Fruit fly (Drosophila melanogaster): ENCODE data around the gene CG16989.

The CG16989 gene

DNA sequence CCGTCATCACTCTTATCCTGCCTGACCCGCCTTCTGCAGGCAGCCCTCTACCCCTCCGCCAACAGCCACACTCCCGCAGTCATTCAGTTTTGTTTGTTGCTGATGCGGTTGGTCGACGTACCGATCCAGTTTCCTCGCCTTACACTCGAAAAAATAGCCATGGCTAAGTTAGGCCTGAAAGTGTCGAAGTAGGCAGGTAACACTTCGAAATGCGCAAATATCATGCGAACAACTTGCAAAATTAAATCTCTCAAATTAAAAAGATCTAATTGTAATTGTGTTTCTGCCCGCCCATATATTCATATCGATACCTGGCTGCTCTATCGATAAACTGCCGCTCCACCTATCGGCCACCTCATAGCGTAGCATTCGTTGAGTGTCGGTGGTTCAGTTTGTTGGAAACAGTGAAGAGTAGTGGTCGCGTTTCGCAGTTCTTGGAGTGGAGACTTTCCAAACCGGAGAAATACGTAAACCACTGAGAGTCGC is 23.3 kb upstream of the CG16989 start, which contains the start of gene fz3 (continued):
- TF ChIP-seq CG14965 (GFP tag; optimal IDR thresholded peaks at IDR 0.05; ENCODE audit: borderline replicate concordance) (no peak), Trl (optimal IDR thresholded peaks at IDR 0.05) (no peak), Trl (GFP tag; optimal IDR thresholded peaks at IDR 0.05) (no peak), dati (GFP tag; IDR thresholded peaks at IDR 0.05) (no peak), CG1024 (GFP tag; IDR thresholded peaks at IDR 0.05) (no peak), unc-4 (GFP tag; IDR thresholded peaks at IDR 0.05; ENCODE audit: partially characterized antibody) (peak; percentile 88), stwl (tag; optimal IDR thresholded peaks at IDR 0.05) (peak; percentile 72), Mes4 (GFP tag; optimal IDR thresholded peaks at IDR 0.05) (no peak), Dek (tag; optimal IDR thresholded peaks at IDR 0.05) (no peak), CG30403 (GFP tag; optimal IDR thresholded peaks at IDR 0.05) (no peak), CG13123 (GFP tag; optimal IDR thresholded peaks at IDR 0.05) (no peak), B-H1 (GFP tag; IDR thresholded peaks at IDR 0.05) (no peak; the same call in 2 of the 3 replicates), oc (tag; optimal IDR thresholded peaks at IDR 0.05) (peak; percentile 6), MBD-R2 (GFP tag; IDR thresholded peaks at IDR 0.05) (peak; percentile 54), CG17359 (tag; optimal IDR thresholded peaks at IDR 0.05) (peak; percentile 29), CG13775 (GFP tag; optimal IDR thresholded peaks at IDR 0.05) (no peak), pfk (GFP tag; optimal IDR thresholded peaks at IDR 0.05) (no peak), CG18011 (GFP tag; optimal IDR thresholded peaks at IDR 0.05) (no peak), CG42726 (GFP tag; IDR thresholded peaks at IDR 0.05; ENCODE audit: partially characterized antibody) (peak; percentile 91), CG4617 (GFP tag; optimal IDR thresholded peaks at IDR 0.05; ENCODE audit: borderline replicate concordance) (no peak), CG17612 (GFP tag; IDR thresholded peaks at IDR 0.05) (no peak), CG18262 (tag; optimal IDR thresholded peaks at IDR 0.05) (peak; percentile 37), CG13894 (tag; optimal IDR thresholded peaks at IDR 0.05) (peak; percentile 29), Opbp (GFP tag; IDR thresholded peaks at IDR 0.05; ENCODE audit: partially characterized antibody) (peak; percentile 89), CG4328 (GFP tag; optimal IDR thresholded peaks at IDR 0.05) (peak; percentile 14), chif (GFP tag; optimal IDR thresholded peaks at IDR 0.05) (no peak), mirr (GFP tag; optimal IDR thresholded peaks at IDR 0.05) (no peak), insv (GFP tag; optimal IDR thresholded peaks at IDR 0.05) (peak in 1 of 2 experiments; percentile 16), al (GFP tag; IDR thresholded peaks at IDR 0.05) (no peak), pnt (GFP tag; optimal IDR thresholded peaks at IDR 0.05) (no peak), Dip2 (GFP tag; IDR thresholded peaks at IDR 0.05) (no peak), bowl (GFP tag; IDR thresholded peaks at IDR 0.05) (0 out of 2 replicates have a peak, but pooled peaks have one; percentile 28), HmgD (GFP tag; optimal IDR thresholded peaks at IDR 0.05) (no peak), gsb-n (tag; optimal IDR thresholded peaks at IDR 0.05) (no peak), seq (GFP tag; IDR thresholded peaks at IDR 0.05) (no peak), NC2α (GFP tag; optimal IDR thresholded peaks at IDR 0.05) (no peak), Dfd (GFP tag; optimal IDR thresholded peaks at IDR 0.05) (no peak), CG10565 (GFP tag; optimal IDR thresholded peaks at IDR 0.05) (no peak), CG10979 (tag; optimal IDR thresholded peaks at IDR 0.05) (peak; percentile 34), Myb (GFP tag; optimal IDR thresholded peaks at IDR 0.05) (peak; percentile 33), Dll (GFP tag; IDR thresholded peaks at IDR 0.05; ENCODE audit: partially characterized antibody) (peak; percentile 91), CG7786 (GFP tag; optimal IDR thresholded peaks at IDR 0.05) (no peak), Xbp1 (GFP tag; optimal IDR thresholded peaks at IDR 0.05) (no peak), jigr1 (GFP tag; IDR thresholded peaks at IDR 0.05) (no peak), tio (GFP tag; optimal IDR thresholded peaks at IDR 0.05) (no peak), CG14050 (GFP tag; IDR thresholded peaks at IDR 0.05) (no peak), psq (GFP tag; optimal IDR thresholded peaks at IDR 0.05) (no peak), danr (GFP tag; IDR thresholded peaks at IDR 0.05) (no peak), CG15269 (tag; optimal IDR thresholded peaks at IDR 0.05) (peak; percentile 13), CG3407 (GFP tag; optimal IDR thresholded peaks at IDR 0.05) (no peak), Sox102F (GFP tag; optimal IDR thresholded peaks at IDR 0.05) (no peak)
